Worm (Caenorhabditis elegans): ENCODE results near the gene aqp-2.

Gene aqp-2

ce11 chrII:9242804-9243203 lies 19.0 kb downstream of the aqp-2 start:
- TF ChIP-seq nfya-1 (tag; optimal IDR thresholded peaks at IDR 0.05; ENCODE audit: insufficient read depth) = peak; percentile 54
- peak; percentile 14 for TF ChIP-seq elt-2 (tag; optimal IDR thresholded peaks at IDR 0.05)
- TF ChIP-seq ceh-9 (tag; optimal IDR thresholded peaks at IDR 0.05) = no peak
- peak; percentile 94 for TF ChIP-seq pha-4 (tag; optimal IDR thresholded peaks at IDR 0.05)
- TF ChIP-seq mdl-1 (tag; optimal IDR thresholded peaks at IDR 0.05) = no peak
- peak; percentile 17 for TF ChIP-seq hmg-11 (tag; optimal IDR thresholded peaks at IDR 0.05)
- TF ChIP-seq R02D3.7 (tag; optimal IDR thresholded peaks at IDR 0.05) = peak; percentile 94
- TF ChIP-seq nhr-12 (tag; optimal IDR thresholded peaks at IDR 0.05) = no peak
- TF ChIP-seq ama-1 (optimal IDR thresholded peaks at IDR 0.05) = peak; percentile 24
- TF ChIP-seq ceh-28 (tag; optimal IDR thresholded peaks at IDR 0.05) = no peak
- peak; percentile 42 for TF ChIP-seq lin-15B (tag; optimal IDR thresholded peaks at IDR 0.05)

- TF ChIP-seq nhr-76 (tag; optimal IDR thresholded peaks at IDR 0.05) (no peak), egl-5 (tag; optimal IDR thresholded peaks at IDR 0.05) (no peak), nhr-237 (tag; optimal IDR thresholded peaks at IDR 0.05) (no peak), egl-27 (tag; optimal IDR thresholded peaks at IDR 0.05) (no peak), nhr-43 (tag; optimal IDR thresholded peaks at IDR 0.05; ENCODE audit: poor library complexity, severe bottlenecking) (no peak), nhr-67 (tag; optimal IDR thresholded peaks at IDR 0.05) (no peak), ceh-82 (tag; optimal IDR thresholded peaks at IDR 0.05) (no peak), ztf-11 (tag; optimal IDR thresholded peaks at IDR 0.05) (no peak), elt-2 (tag; optimal IDR thresholded peaks at IDR 0.05) (no peak), daf-12 (tag; optimal IDR thresholded peaks at IDR 0.05) (no peak), lin-39 (tag; optimal IDR thresholded peaks at IDR 0.05) (no peak), nhr-11 (tag; optimal IDR thresholded peaks at IDR 0.05) (no peak), ztf-4 (tag; optimal IDR thresholded peaks at IDR 0.05) (no peak), aly-2 (tag; optimal IDR thresholded peaks at IDR 0.05) (no peak), unc-62 (GFP tag; optimal IDR thresholded peaks at IDR 0.05) (no peak), nhr-12 (tag; optimal IDR thresholded peaks at IDR 0.05) (no peak), unc-39 (tag; optimal IDR thresholded peaks at IDR 0.05) (no peak), nhr-77 (tag; optimal IDR thresholded peaks at IDR 0.05) (no peak)
These were observed 20.2 kb downstream of the aqp-2 start for ce11 chrII:9241610-9242009.

- TF ChIP-seq ztf-4 (tag; optimal IDR thresholded peaks at IDR 0.05) (no peak), zag-1 (tag; optimal IDR thresholded peaks at IDR 0.05) (no peak), ZK546.5 (tag; optimal IDR thresholded peaks at IDR 0.05) (no peak), hmg-11 (tag; optimal IDR thresholded peaks at IDR 0.05) (no peak), sea-2 (GFP tag; optimal IDR thresholded peaks at IDR 0.05) (no peak)
These were observed 24.1 kb downstream of the aqp-2 start for ce11 chrII:9237719-9238118.

ce11 chrII:9236972-9237371 lies 24.8 kb downstream of the aqp-2 start:
- TF ChIP-seq nhr-43 (tag; optimal IDR thresholded peaks at IDR 0.05; ENCODE audit: poor library complexity, severe bottlenecking) = no peak
- TF ChIP-seq ceh-9 (tag; optimal IDR thresholded peaks at IDR 0.05) = no peak
- no peak for TF ChIP-seq jun-1 (tag; optimal IDR thresholded peaks at IDR 0.05)
- no peak for TF ChIP-seq ceh-16 (tag; optimal IDR thresholded peaks at IDR 0.05)
- no peak for TF ChIP-seq mml-1 (tag; optimal IDR thresholded peaks at IDR 0.05)
- no peak for TF ChIP-seq hmg-11 (tag; optimal IDR thresholded peaks at IDR 0.05)
- no peak for TF ChIP-seq skn-1 (tag; optimal IDR thresholded peaks at IDR 0.05)
- no peak for TF ChIP-seq ZK546.5 (tag; optimal IDR thresholded peaks at IDR 0.05)
- no peak for TF ChIP-seq ceh-28 (tag; optimal IDR thresholded peaks at IDR 0.05)
- TF ChIP-seq ceh-82 (tag; optimal IDR thresholded peaks at IDR 0.05) = no peak
- TF ChIP-seq nhr-237 (tag; optimal IDR thresholded peaks at IDR 0.05) = no peak
- no peak for TF ChIP-seq fkh-10 (GFP tag; optimal IDR thresholded peaks at IDR 0.05)
- TF ChIP-seq nhr-25 (tag; optimal IDR thresholded peaks at IDR 0.05) = no peak
- no peak for TF ChIP-seq tbx-2 (tag; optimal IDR thresholded peaks at IDR 0.05)
- TF ChIP-seq zag-1 (tag; optimal IDR thresholded peaks at IDR 0.05) = no peak
- no peak for TF ChIP-seq lin-15B (tag; optimal IDR thresholded peaks at IDR 0.05)
- no peak for TF ChIP-seq mdl-1 (tag; optimal IDR thresholded peaks at IDR 0.05)
- no peak for TF ChIP-seq fkh-2 (tag; optimal IDR thresholded peaks at IDR 0.05)
- no peak for TF ChIP-seq eor-1 (tag; optimal IDR thresholded peaks at IDR 0.05)

Measured in whole organism, L3 larva.